Worm (Caenorhabditis elegans): ENCODE results near the gene F20C5.6.
A peak's percentile ranks its signal among the peaks of the same experiment; 100 is the strongest.
"Not testable (repeated sequence)": the region's sequence is repeated elsewhere in the genome, so short reads cannot be mapped to it uniquely, and the experiment has no call there.

Gene F20C5.6

ce11 chrIV:8790144-8790543 lies 17.1 kb upstream of the F20C5.6 start, which contains the start of gene sru-35:
TSS of gene sru-35 (minus strand) at chrIV:8790244.
- TF ChIP-seq snu-23 (GFP tag; optimal IDR thresholded peaks at IDR 0.05) (no peak), sup-37 (GFP tag; optimal IDR thresholded peaks at IDR 0.05) (no peak), fos-1 (tag; optimal IDR thresholded peaks at IDR 0.05) (no peak), unc-98 (GFP tag; IDR thresholded peaks at IDR 0.05) (no peak), lin-15B (tag; optimal IDR thresholded peaks at IDR 0.05) (no peak), fkh-10 (GFP tag; optimal IDR thresholded peaks at IDR 0.05) (no peak), fkh-8 (tag; optimal IDR thresholded peaks at IDR 0.05) (no peak), unc-130 (tag; optimal IDR thresholded peaks at IDR 0.05) (no peak), swsn-7 (tag; optimal IDR thresholded peaks at IDR 0.05) (no peak), unc-62 (GFP tag; optimal IDR thresholded peaks at IDR 0.05) (no peak)

ce11 chrIV:8788048-8788447 lies 15.0 kb upstream of the F20C5.6 start, which contains the start of gene C33D9.10:
TSS of gene C33D9.10 (minus strand) at chrIV:8788148.
- not testable (repeated sequence) for TF ChIP-seq efl-1 (optimal IDR thresholded peaks at IDR 0.05)
- peak in 1 of 2 experiments; percentile 41 for TF ChIP-seq efl-1 (GFP tag; optimal IDR thresholded peaks at IDR 0.05 in 1 of 2)

ce11 chrIV:8786654-8787053 lies 13.6 kb upstream of the F20C5.6 start, which contains the start of gene C33D9.8:
TSS of gene C33D9.8 (minus strand) at chrIV:8786752.
- TF ChIP-seq lsy-2 (tag; optimal IDR thresholded peaks at IDR 0.05) = peak in 1 of 2 experiments; percentile 31
- TF ChIP-seq snpc-4 (tag; optimal IDR thresholded peaks at IDR 0.05) = no peak
- TF ChIP-seq mdl-1 (tag; optimal IDR thresholded peaks at IDR 0.05) = no peak
- no peak for TF ChIP-seq efl-3 (GFP tag; optimal IDR thresholded peaks at IDR 0.05)
- TF ChIP-seq egl-13 (tag; optimal IDR thresholded peaks at IDR 0.05) = no peak
- no peak for TF ChIP-seq fos-1 (tag; optimal IDR thresholded peaks at IDR 0.05)
- TF ChIP-seq nhr-47 (tag; optimal IDR thresholded peaks at IDR 0.05) = no peak
- peak; percentile 41 for TF ChIP-seq rnt-1 (tag; optimal IDR thresholded peaks at IDR 0.05)
- no peak for TF ChIP-seq lin-39 (tag; optimal IDR thresholded peaks at IDR 0.05)
- TF ChIP-seq Y116A8C.19 (tag; optimal IDR thresholded peaks at IDR 0.05; ENCODE audit: borderline replicate concordance) = no peak
- no peak for TF ChIP-seq nhr-11 (tag; optimal IDR thresholded peaks at IDR 0.05)
- no peak for TF ChIP-seq sptf-1 (tag; optimal IDR thresholded peaks at IDR 0.05)
- no peak for TF ChIP-seq ztf-11 (tag; optimal IDR thresholded peaks at IDR 0.05)
- TF ChIP-seq lir-3 (tag; optimal IDR thresholded peaks at IDR 0.05; ENCODE audit: poor library complexity) = no peak
- TF ChIP-seq nhr-76 (tag; optimal IDR thresholded peaks at IDR 0.05) = no peak
- TF ChIP-seq zip-4 (GFP tag; optimal IDR thresholded peaks at IDR 0.05) = no peak
- TF ChIP-seq pag-3 (tag; optimal IDR thresholded peaks at IDR 0.05; ENCODE audit: borderline replicate concordance, insufficient read depth) = no peak
- no peak for TF ChIP-seq nhr-90 (tag; optimal IDR thresholded peaks at IDR 0.05; ENCODE audit: poor library complexity)
- TF ChIP-seq zag-1 (tag; optimal IDR thresholded peaks at IDR 0.05) = no peak
- TF ChIP-seq efl-1 (optimal IDR thresholded peaks at IDR 0.05) = peak in 1 of 2 experiments; percentile 35
- TF ChIP-seq efl-1 (GFP tag; optimal IDR thresholded peaks at IDR 0.05 in 1 of 2) = no peak

- TF ChIP-seq aha-1 (tag; optimal IDR thresholded peaks at IDR 0.05) = no peak
- TF ChIP-seq F16B12.6 (tag; optimal IDR thresholded peaks at IDR 0.05) = no peak
- peak; percentile 32 for TF ChIP-seq skn-1 (tag; optimal IDR thresholded peaks at IDR 0.05)
- TF ChIP-seq zip-4 (GFP tag; optimal IDR thresholded peaks at IDR 0.05) = peak; percentile 53
Measured at ce11 chrIV:8784855-8785327, 11.9 kb upstream of the F20C5.6 start, which contains the start of gene C33D9.13. TSS of gene C33D9.13 (minus strand) at chrIV:8785277.

- TF ChIP-seq xbp-1 (tag; optimal IDR thresholded peaks at IDR 0.05) (peak; percentile 61), nhr-85 (tag) (peak; percentile 99), dpl-1 (GFP tag; optimal IDR thresholded peaks at IDR 0.05) (peak; percentile 40 to 59 (median 53)), fkh-4 (tag; optimal IDR thresholded peaks at IDR 0.05; ENCODE audit: borderline replicate concordance) (no peak), sup-37 (GFP tag; optimal IDR thresholded peaks at IDR 0.05) (no peak), fos-1 (tag; optimal IDR thresholded peaks at IDR 0.05) (no peak), egl-27 (tag; optimal IDR thresholded peaks at IDR 0.05) (peak; percentile 28 to 56), ceh-90 (tag; optimal IDR thresholded peaks at IDR 0.05) (no peak), snpc-4 (tag; optimal IDR thresholded peaks at IDR 0.05) (peak; percentile 23), fkh-10 (GFP tag; optimal IDR thresholded peaks at IDR 0.05) (no peak), ztf-4 (tag; optimal IDR thresholded peaks at IDR 0.05) (peak; percentile 47), pqm-1 (tag; optimal IDR thresholded peaks at IDR 0.05) (no peak), nhr-84 (tag; optimal IDR thresholded peaks at IDR 0.05) (no peak), sptf-1 (tag; optimal IDR thresholded peaks at IDR 0.05) (no peak), isw-1 (GFP tag; IDR thresholded peaks at IDR 0.05) (peak; percentile 15; the same call in 1 of the 2 replicates), lin-15B (tag; optimal IDR thresholded peaks at IDR 0.05) (no peak), aly-2 (tag; optimal IDR thresholded peaks at IDR 0.05) (no peak), skn-1 (tag; optimal IDR thresholded peaks at IDR 0.05) (peak; percentile 49), hlh-4 (tag; optimal IDR thresholded peaks at IDR 0.05) (no peak)
Measured at ce11 chrIV:8782172-8782571, 9.2 kb upstream of the F20C5.6 start.
